Worm (Caenorhabditis elegans): ENCODE data around the gene C18B12.4.

Gene C18B12.4

DNA sequence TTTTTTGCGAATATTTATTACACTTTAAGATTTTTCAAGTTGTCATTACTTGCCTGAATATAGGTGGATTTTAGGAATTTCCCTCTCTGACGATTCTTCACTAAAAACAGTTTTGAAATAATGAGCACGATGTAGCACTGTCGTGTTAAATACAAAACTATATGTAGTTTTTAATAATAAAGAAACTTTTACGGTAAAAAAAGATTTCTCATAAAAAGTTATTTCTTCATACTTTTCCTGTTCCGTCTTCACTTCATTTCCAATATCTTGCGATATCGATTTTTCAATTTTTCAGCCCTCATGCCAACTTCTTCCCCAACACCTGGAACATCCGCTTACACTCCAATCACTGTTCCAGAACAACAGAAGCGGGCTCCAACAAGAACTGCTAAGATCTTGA, 12.0 kb upstream of the C18B12.4 start, which contains the start of gene H03G16.6:
Gene H03G16.6, plus strand, starts transcription at position 301 of the 400 bp plus-strand sequence.
- TF ChIP-seq scrt-1 (GFP tag; IDR thresholded peaks at IDR 0.05) (no peak), tbx-11 (GFP tag; IDR thresholded peaks at IDR 0.05) (no peak), ets-7 (tag; optimal IDR thresholded peaks at IDR 0.05) (no peak), flt-1 (GFP tag; IDR thresholded peaks at IDR 0.05) (no peak), aly-1 (tag; optimal IDR thresholded peaks at IDR 0.05) (no peak), sea-1 (GFP tag; conservative IDR thresholded peaks at IDR 0.05) (no peak), F13C5.2 (tag; optimal IDR thresholded peaks at IDR 0.05) (no peak), pes-1 (GFP tag; IDR thresholded peaks at IDR 0.05) (no peak), hmbx-1 (tag; optimal IDR thresholded peaks at IDR 0.05) (no peak), tbx-37 (GFP tag; conservative IDR thresholded peaks at IDR 0.05) (no peak), tra-4 (tag; optimal IDR thresholded peaks at IDR 0.05) (no peak), ceh-13 (GFP tag; optimal IDR thresholded peaks at IDR 0.05) (no peak), ama-1 (optimal IDR thresholded peaks at IDR 0.05) (no peak), ceh-36 (tag; optimal IDR thresholded peaks at IDR 0.05) (no peak), B0310.2 (tag; optimal IDR thresholded peaks at IDR 0.05) (no peak), hmg-4 (GFP tag; optimal IDR thresholded peaks at IDR 0.05) (no peak), hnd-1 (tag; optimal IDR thresholded peaks at IDR 0.05) (no peak)

DNA sequence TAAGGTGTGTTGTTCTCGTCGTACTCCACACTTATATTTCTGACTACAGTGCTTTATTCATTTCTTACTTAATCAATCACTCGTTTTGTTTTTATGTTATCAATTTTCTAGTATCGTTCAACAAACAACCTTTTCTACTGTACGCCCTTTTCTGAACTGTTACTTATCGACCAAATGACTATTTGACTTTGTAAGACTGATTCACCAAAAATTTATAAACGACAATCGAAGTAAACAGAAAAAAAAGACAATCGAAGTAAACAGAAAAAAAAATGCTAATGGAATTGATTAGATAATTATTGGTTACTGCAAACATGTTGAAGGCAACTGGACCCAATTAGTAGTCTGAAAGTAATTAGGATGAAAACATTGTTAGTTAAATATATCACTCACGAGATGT, 9.6 kb upstream of the C18B12.4 start:
- no peak for TF ChIP-seq sea-1 (GFP tag; conservative IDR thresholded peaks at IDR 0.05)
- TF ChIP-seq F13C5.2 (tag; optimal IDR thresholded peaks at IDR 0.05), result no peak
- no peak for TF ChIP-seq scrt-1 (GFP tag; IDR thresholded peaks at IDR 0.05)
- TF ChIP-seq flt-1 (GFP tag; IDR thresholded peaks at IDR 0.05), result no peak
- no peak for TF ChIP-seq tra-4 (tag; optimal IDR thresholded peaks at IDR 0.05)
- no peak for TF ChIP-seq aly-1 (tag; optimal IDR thresholded peaks at IDR 0.05)
- no peak for TF ChIP-seq hmbx-1 (tag; optimal IDR thresholded peaks at IDR 0.05)
- no peak for TF ChIP-seq ceh-13 (GFP tag; optimal IDR thresholded peaks at IDR 0.05)
- TF ChIP-seq ceh-36 (tag; optimal IDR thresholded peaks at IDR 0.05), result no peak
- TF ChIP-seq tbx-37 (GFP tag; conservative IDR thresholded peaks at IDR 0.05), result no peak
- TF ChIP-seq B0310.2 (tag; optimal IDR thresholded peaks at IDR 0.05), result no peak
- TF ChIP-seq hmg-4 (GFP tag; optimal IDR thresholded peaks at IDR 0.05), result no peak
- TF ChIP-seq ama-1 (optimal IDR thresholded peaks at IDR 0.05), result no peak
- TF ChIP-seq ets-7 (tag; optimal IDR thresholded peaks at IDR 0.05), result no peak
- no peak for TF ChIP-seq hnd-1 (tag; optimal IDR thresholded peaks at IDR 0.05)
- TF ChIP-seq tbx-11 (GFP tag; IDR thresholded peaks at IDR 0.05), result no peak
- TF ChIP-seq pes-1 (GFP tag; IDR thresholded peaks at IDR 0.05), result no peak

DNA sequence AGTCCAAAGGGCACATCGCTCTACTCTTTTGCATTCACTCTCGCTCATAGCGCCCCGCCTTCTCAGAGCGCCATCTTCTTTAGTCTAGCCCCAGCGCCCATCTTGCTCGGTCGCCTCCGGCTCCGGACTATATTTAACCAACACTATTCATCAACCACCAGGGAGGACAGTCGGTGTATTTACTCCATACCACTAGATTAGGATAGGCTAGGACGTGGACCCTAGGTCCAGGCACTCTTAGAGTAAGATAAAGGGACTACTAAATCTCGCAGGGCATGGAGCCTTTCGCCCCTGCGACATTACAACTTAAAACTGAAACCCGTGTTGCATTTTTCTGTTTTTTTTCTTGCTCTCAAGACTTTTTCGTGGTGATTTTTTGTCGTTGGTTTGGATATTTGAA, 7.1 kb upstream of the C18B12.4 start:
- TF ChIP-seq tra-4 (tag; optimal IDR thresholded peaks at IDR 0.05), result no peak
- TF ChIP-seq sea-1 (GFP tag; conservative IDR thresholded peaks at IDR 0.05), result no peak

DNA sequence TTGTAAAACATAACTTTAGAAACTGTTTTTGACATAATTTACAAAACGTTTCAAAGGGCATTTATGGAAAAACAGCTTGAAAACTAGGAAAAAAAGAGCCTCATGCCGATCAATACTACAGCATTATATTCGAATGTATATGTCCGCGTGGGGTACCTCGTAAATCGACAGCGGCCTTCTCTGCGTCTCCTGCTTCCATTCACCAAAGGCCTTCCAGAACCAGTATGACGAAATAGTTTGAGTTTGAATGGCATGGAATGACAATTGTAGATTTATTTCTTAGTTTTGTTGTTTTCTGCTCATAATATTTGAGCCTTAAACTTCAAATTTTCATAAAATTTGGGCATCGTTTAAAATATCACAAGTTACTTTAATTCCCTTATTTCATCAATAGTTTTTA, 5.0 kb upstream of the C18B12.4 start:
- TF ChIP-seq hnd-1 (tag; optimal IDR thresholded peaks at IDR 0.05) (no peak), hmbx-1 (tag; optimal IDR thresholded peaks at IDR 0.05) (no peak), ama-1 (optimal IDR thresholded peaks at IDR 0.05) (no peak), F13C5.2 (tag; optimal IDR thresholded peaks at IDR 0.05) (no peak), pes-1 (GFP tag; IDR thresholded peaks at IDR 0.05) (no peak), scrt-1 (GFP tag; IDR thresholded peaks at IDR 0.05) (no peak), aly-1 (tag; optimal IDR thresholded peaks at IDR 0.05) (no peak), hmg-4 (GFP tag; optimal IDR thresholded peaks at IDR 0.05) (no peak), ets-7 (tag; optimal IDR thresholded peaks at IDR 0.05) (no peak), ceh-13 (GFP tag; optimal IDR thresholded peaks at IDR 0.05) (no peak), flt-1 (GFP tag; IDR thresholded peaks at IDR 0.05) (no peak), ceh-36 (tag; optimal IDR thresholded peaks at IDR 0.05) (no peak), B0310.2 (tag; optimal IDR thresholded peaks at IDR 0.05) (no peak), tra-4 (tag; optimal IDR thresholded peaks at IDR 0.05) (no peak), sea-1 (GFP tag; conservative IDR thresholded peaks at IDR 0.05) (no peak), tbx-37 (GFP tag; conservative IDR thresholded peaks at IDR 0.05) (no peak)

DNA sequence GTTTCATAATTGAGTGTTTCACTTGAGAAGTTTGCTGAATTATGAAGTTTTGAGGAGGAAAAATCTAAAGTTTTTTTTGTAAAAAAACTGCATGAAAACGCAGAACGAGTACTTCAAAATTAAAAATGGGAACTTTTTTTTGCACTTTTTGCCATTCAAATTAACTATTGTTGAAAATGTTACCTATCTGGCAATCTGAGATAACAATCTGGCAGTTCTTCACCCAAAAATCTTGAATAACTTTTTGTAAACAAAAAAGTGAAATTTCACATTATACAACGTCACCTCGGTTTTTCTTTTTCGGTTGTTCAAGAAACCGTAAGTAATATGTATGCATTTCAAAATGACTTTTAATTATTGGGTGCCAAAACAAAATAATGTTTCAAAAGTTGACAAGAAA, 2.1 kb upstream of the C18B12.4 start:
- TF ChIP-seq hmg-4 (GFP tag; optimal IDR thresholded peaks at IDR 0.05) (no peak), tra-4 (tag; optimal IDR thresholded peaks at IDR 0.05) (no peak), ceh-36 (tag; optimal IDR thresholded peaks at IDR 0.05) (no peak), F13C5.2 (tag; optimal IDR thresholded peaks at IDR 0.05) (no peak), sea-1 (GFP tag; conservative IDR thresholded peaks at IDR 0.05) (no peak), pes-1 (GFP tag; IDR thresholded peaks at IDR 0.05) (no peak), flt-1 (GFP tag; IDR thresholded peaks at IDR 0.05) (no peak), ceh-13 (GFP tag; optimal IDR thresholded peaks at IDR 0.05) (no peak), scrt-1 (GFP tag; IDR thresholded peaks at IDR 0.05) (no peak)

DNA sequence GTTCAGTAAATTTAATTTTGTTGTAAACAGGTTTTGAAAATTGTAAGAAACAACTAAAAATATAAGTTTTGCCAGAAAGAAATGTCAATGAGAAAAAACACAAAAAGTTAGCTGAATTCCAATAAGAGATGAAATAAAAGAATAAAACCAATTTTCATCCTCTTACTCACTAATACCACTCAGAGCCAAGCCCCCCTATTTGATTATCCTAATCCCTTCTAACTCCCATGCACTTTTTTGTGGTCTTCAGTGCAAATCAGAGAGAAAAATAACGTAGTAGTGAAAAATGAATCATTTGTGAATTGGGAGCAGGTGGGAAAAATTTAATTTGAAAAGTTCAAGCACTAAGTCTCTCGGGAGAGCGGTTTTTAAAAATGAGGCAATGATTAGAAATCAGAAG, 938 bp upstream of the C18B12.4 start:
- TF ChIP-seq sea-1 (GFP tag; conservative IDR thresholded peaks at IDR 0.05) (no peak), B0310.2 (tag; optimal IDR thresholded peaks at IDR 0.05) (no peak), ceh-36 (tag; optimal IDR thresholded peaks at IDR 0.05) (peak; percentile 1)

DNA sequence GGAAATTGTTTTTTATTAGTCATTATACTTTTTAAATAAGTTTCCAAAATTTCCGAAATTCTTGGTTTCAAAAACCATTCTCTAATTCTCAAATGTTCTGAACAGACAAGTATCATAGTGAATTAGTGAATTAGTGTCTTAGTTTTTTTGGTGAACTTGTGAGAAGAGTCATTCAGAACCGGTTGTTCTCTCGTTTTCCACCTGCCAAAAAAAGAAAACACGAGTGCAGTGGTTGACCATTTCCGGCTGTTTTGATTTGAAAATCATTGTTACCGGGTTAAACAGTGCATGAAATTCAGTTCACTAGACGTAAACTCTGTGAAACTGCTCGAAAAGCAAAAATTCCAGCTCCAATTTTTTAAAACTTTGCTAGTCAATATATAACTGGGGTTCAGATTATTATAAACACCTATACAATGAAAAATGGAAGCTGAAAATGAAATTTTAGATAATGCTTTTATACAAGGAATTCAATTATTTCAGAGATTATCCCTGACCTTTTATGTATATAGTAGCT, 648 bp downstream of the C18B12.4 start:
- TF ChIP-seq tra-4 (tag; optimal IDR thresholded peaks at IDR 0.05) (no peak), ama-1 (optimal IDR thresholded peaks at IDR 0.05) (no peak), F13C5.2 (tag; optimal IDR thresholded peaks at IDR 0.05) (no peak), ceh-36 (tag; optimal IDR thresholded peaks at IDR 0.05) (no peak), sea-1 (GFP tag; conservative IDR thresholded peaks at IDR 0.05) (no peak), tbx-11 (GFP tag; IDR thresholded peaks at IDR 0.05) (no peak), ceh-13 (GFP tag; optimal IDR thresholded peaks at IDR 0.05) (no peak), scrt-1 (GFP tag; IDR thresholded peaks at IDR 0.05) (no peak), aly-1 (tag; optimal IDR thresholded peaks at IDR 0.05) (no peak), flt-1 (GFP tag; IDR thresholded peaks at IDR 0.05) (no peak)

Measured in whole organism, early embryonic.